Fruit fly (Drosophila melanogaster) whole organism, embryonic: ENCODE measurements around the gene CG11791.
A peak's percentile ranks its signal among the peaks of the same experiment; 100 is the strongest.

ENCODE experiments used
- Asciz ChIP-seq: fragments of 200-800 bp; sonication (Bioruptor generic); optimal IDR thresholded peaks from 2 replicates; lab custom pipeline; 2017; ENCODE audit warnings: missing biosample characterization, mild to moderate bottlenecking, missing genetic modification characterization, missing genetic modification reagents
- Awh ChIP-seq: fragments of 200-800 bp; sonication (Bioruptor generic); IDR thresholded peaks from 2 replicates; pipeline ENCODE4, ENCODE4 v1.3.6; 2022; ENCODE audit warnings: missing biosample characterization, missing genetic modification characterization
- CG11504 ChIP-seq: fragments of 200-800 bp; sonication (Bioruptor generic); optimal IDR thresholded peaks from 3 replicates; lab custom pipeline; 2019; ENCODE audit warnings: missing biosample characterization, mild to moderate bottlenecking, missing genetic modification characterization, moderate library complexity
- CG17186 ChIP-seq: fragments of 200-800 bp; sonication (Bioruptor generic); optimal IDR thresholded peaks from 3 replicates; lab custom pipeline; 2017; ENCODE audit warnings: missing biosample characterization, missing genetic modification reagents, missing genetic modification characterization
- CG2116 ChIP-seq: fragments of 200-800 bp; sonication (Bioruptor generic); optimal IDR thresholded peaks from 3 replicates; lab custom pipeline; 2018; ENCODE audit warnings: missing biosample characterization, mild to moderate bottlenecking, missing genetic modification characterization
- CG2678 ChIP-seq: fragments of 200-800 bp; sonication (Bioruptor generic); optimal IDR thresholded peaks from 3 replicates; lab custom pipeline; 2019; ENCODE audit warnings: missing biosample characterization, mild to moderate bottlenecking, missing genetic modification characterization, moderate library complexity
- CG2875 ChIP-seq: fragments of 200-800 bp; sonication (Bioruptor generic); optimal IDR thresholded peaks from 2 replicates; lab custom pipeline; 2017; ENCODE audit warnings: missing biosample characterization, mild to moderate bottlenecking, missing genetic modification characterization, missing genetic modification reagents
- CG4617 ChIP-seq: fragments of 200-800 bp; sonication (Bioruptor generic); optimal IDR thresholded peaks from 3 replicates; lab custom pipeline; 2016; ENCODE audit warnings: missing biosample characterization, missing genetic modification characterization, borderline replicate concordance
- CG5245 ChIP-seq: fragments of 200-800 bp; sonication (Bioruptor generic); optimal IDR thresholded peaks from 3 replicates; lab custom pipeline; 2016; ENCODE audit warnings: missing biosample characterization, missing genetic modification characterization
- CG6689 ChIP-seq: fragments of 200-800 bp; sonication (Bioruptor generic); IDR thresholded peaks from 2 replicates; pipeline ENCODE4 v1.3.6; 2022; ENCODE audit warnings: missing biosample characterization, missing genetic modification characterization
- CG7556 ChIP-seq: fragments of 200-800 bp; sonication (Bioruptor generic); optimal IDR thresholded peaks from 2 replicates; lab custom pipeline; 2017; ENCODE audit warnings: missing biosample characterization, mild to moderate bottlenecking, missing genetic modification characterization
- CG8089 ChIP-seq: fragments of 200-800 bp; sonication (Bioruptor generic); optimal IDR thresholded peaks from 3 replicates; lab custom pipeline; 2016; ENCODE audit warnings: missing biosample characterization, missing genetic modification characterization
- CG8388 ChIP-seq: fragments of 200-800 bp; sonication (Bioruptor generic); optimal IDR thresholded peaks from 2 replicates; lab custom pipeline; 2019; ENCODE audit warnings: missing biosample characterization, mild to moderate bottlenecking, missing genetic modification characterization, moderate library complexity
- CG8944 ChIP-seq: fragments of 200-800 bp; sonication (Bioruptor generic); optimal IDR thresholded peaks from 3 replicates; lab custom pipeline; 2016; ENCODE audit warnings: missing biosample characterization, missing genetic modification characterization
- Camta ChIP-seq: fragments of 200-800 bp; sonication (Bioruptor generic); optimal IDR thresholded peaks from 2 replicates; lab custom pipeline; 2016; ENCODE audit warnings: missing biosample characterization, missing genetic modification characterization
- Doc2 ChIP-seq: fragments of 200-800 bp; sonication (Bioruptor generic); IDR thresholded peaks from 2 replicates; pipeline ENCODE4 v1.3.6; 2022; ENCODE audit warnings: missing biosample characterization, missing genetic modification characterization
- Doc3 ChIP-seq: fragments of 200-800 bp; sonication (Bioruptor generic); IDR thresholded peaks from 3 replicates; pipeline ENCODE4 v1.3.6; 2022; ENCODE audit warnings: missing biosample characterization, missing genetic modification characterization; ENCODE audit not compliant: partially characterized antibody
- ERR ChIP-seq: fragments of 200-800 bp; sonication (Bioruptor generic); optimal IDR thresholded peaks from 2 replicates; lab custom pipeline; 2016; ENCODE audit warnings: missing biosample characterization, missing genetic modification characterization
- Fer2 ChIP-seq: fragments of 200-800 bp; sonication (Bioruptor generic); optimal IDR thresholded peaks from 2 replicates; lab custom pipeline; 2018; ENCODE audit warnings: missing biosample characterization, mild to moderate bottlenecking, missing genetic modification characterization, moderate library complexity
- H15 ChIP-seq: fragments of 200-800 bp; sonication (Bioruptor generic); IDR thresholded peaks from 3 replicates; pipeline ENCODE4 v1.3.6; 2022; ENCODE audit warnings: missing biosample characterization, missing genetic modification characterization
- HHEX ChIP-seq: fragments of 200-800 bp; sonication (Bioruptor generic); optimal IDR thresholded peaks from 3 replicates; lab custom pipeline; 2017; ENCODE audit warnings: missing biosample characterization, mild to moderate bottlenecking, missing genetic modification characterization, missing genetic modification reagents
- HLH3B ChIP-seq: fragments of 200-800 bp; sonication (Bioruptor generic); IDR thresholded peaks from 2 replicates; pipeline ENCODE4 v1.3.6; 2022; ENCODE audit warnings: missing biosample characterization, missing genetic modification characterization
- Hey ChIP-seq: fragments of 200-800 bp; sonication (Bioruptor generic); optimal IDR thresholded peaks from 3 replicates; lab custom pipeline; 2018; ENCODE audit warnings: missing biosample characterization, mild to moderate bottlenecking, missing genetic modification characterization
- Med ChIP-seq: fragments of 200-800 bp; sonication (Bioruptor generic); peaks from one replicate; lab custom pipeline; 2016; ENCODE audit warnings: missing biosample characterization, missing genetic modification characterization, mild to moderate bottlenecking, inconsistent platforms, moderate library complexity
- Myb ChIP-seq: fragments of 200-800 bp; sonication (Bioruptor generic); optimal IDR thresholded peaks from 2 replicates; lab custom pipeline; 2016; ENCODE audit warnings: missing biosample characterization, missing genetic modification characterization
- Nf-YB ChIP-seq: fragments of 200-800 bp; sonication (Bioruptor generic); optimal IDR thresholded peaks from 3 replicates; lab custom pipeline; 2019; ENCODE audit warnings: missing biosample characterization, mild to moderate bottlenecking, missing genetic modification characterization, moderate library complexity
- Oli ChIP-seq: fragments of 200-800 bp; sonication (Bioruptor generic); optimal IDR thresholded peaks from 2 replicates; lab custom pipeline; 2018; ENCODE audit warnings: missing biosample characterization, mild to moderate bottlenecking, missing genetic modification characterization, moderate library complexity
- Pdp1 ChIP-seq, 2 experiments: fragments of 200-800 bp; sonication (Bioruptor generic); optimal IDR thresholded peaks; 3 replicates each; lab custom pipeline; 2016; ENCODE audit warnings: missing biosample characterization in 2 of 2, missing genetic modification characterization in 2 of 2, mild to moderate bottlenecking in 1 of 2, moderate library complexity in 1 of 2
- Spps ChIP-seq: fragments of 200-800 bp; sonication (Bioruptor generic); optimal IDR thresholded peaks from 2 replicates; lab custom pipeline; 2018; ENCODE audit warnings: missing biosample characterization, mild to moderate bottlenecking, missing genetic modification characterization
- Ssrp ChIP-seq: fragments of 200-800 bp; sonication (Bioruptor generic); optimal IDR thresholded peaks from 2 replicates; lab custom pipeline; 2018; ENCODE audit warnings: missing biosample characterization, mild to moderate bottlenecking, missing genetic modification characterization, moderate library complexity
- Taf1 ChIP-seq: fragments of 200-800 bp; sonication (Bioruptor generic); IDR thresholded peaks from 2 replicates; pipeline ENCODE4 v1.3.6; 2022; ENCODE audit warnings: missing biosample characterization, missing genetic modification characterization
- Tbp ChIP-seq: fragments of >200 bp; optimal IDR thresholded peaks from 2 replicates; lab custom pipeline; 2018; ENCODE audit warnings: missing biosample characterization, missing genetic modification characterization
- corto ChIP-seq: fragments of 200-800 bp; sonication (Bioruptor generic); optimal IDR thresholded peaks from 2 replicates; lab custom pipeline; 2016; ENCODE audit warnings: missing biosample characterization, mild to moderate bottlenecking, missing genetic modification characterization, moderate library complexity
- dan ChIP-seq: fragments of 200-800 bp; sonication (Bioruptor generic); IDR thresholded peaks from 2 replicates; pipeline ENCODE4 v1.3.6; 2022; ENCODE audit warnings: missing biosample characterization, missing genetic modification characterization
- dimm ChIP-seq: fragments of 200-800 bp; sonication (Bioruptor generic); IDR thresholded peaks from 2 replicates; pipeline ENCODE4 v1.3.6; 2022; ENCODE audit warnings: missing biosample characterization, missing genetic modification characterization
- disco-r ChIP-seq: fragments of 200-800 bp; sonication (Bioruptor generic); optimal IDR thresholded peaks from 2 replicates; lab custom pipeline; 2016; ENCODE audit warnings: missing biosample characterization, missing genetic modification characterization
- emc ChIP-seq: fragments of 200-800 bp; sonication (Bioruptor generic); optimal IDR thresholded peaks from 2 replicates; lab custom pipeline; 2016; ENCODE audit warnings: missing biosample characterization, missing genetic modification characterization
- fd102C ChIP-seq: fragments of 200-800 bp; sonication (Bioruptor generic); optimal IDR thresholded peaks from 2 replicates; lab custom pipeline; 2018; ENCODE audit warnings: missing biosample characterization, mild to moderate bottlenecking, missing genetic modification characterization, moderate library complexity
- gcm ChIP-seq: fragments of 200-800 bp; sonication (Bioruptor generic); optimal IDR thresholded peaks from 2 replicates; lab custom pipeline; 2019; ENCODE audit warnings: missing biosample characterization, mild to moderate bottlenecking, missing genetic modification characterization, moderate library complexity
- grau ChIP-seq: fragments of 200-800 bp; optimal IDR thresholded peaks from 3 replicates; lab custom pipeline; 2019; ENCODE audit warnings: missing biosample characterization, mild to moderate bottlenecking, missing genetic modification characterization, moderate library complexity
- gt ChIP-seq: fragments of 200-800 bp; sonication (Bioruptor generic); IDR thresholded peaks from 2 replicates; pipeline ENCODE4 v1.3.6; 2022; ENCODE audit warnings: missing biosample characterization, missing genetic modification characterization
- her ChIP-seq: fragments of 200-800 bp; sonication (Bioruptor generic); optimal IDR thresholded peaks from 2 replicates; lab custom pipeline; 2016; ENCODE audit warnings: missing biosample characterization, missing genetic modification characterization
- knrl ChIP-seq: fragments of 200-800 bp; sonication (Bioruptor generic); IDR thresholded peaks from 3 replicates; pipeline ENCODE4 v1.3.6; 2022; ENCODE audit warnings: missing biosample characterization, missing genetic modification characterization; ENCODE audit not compliant: partially characterized antibody
- org-1 ChIP-seq: fragments of 200-800 bp; sonication (Bioruptor generic); optimal IDR thresholded peaks from 2 replicates; lab custom pipeline; 2017; ENCODE audit warnings: missing biosample characterization, missing genetic modification characterization
- rib ChIP-seq: fragments of 200-800 bp; sonication (Bioruptor generic); IDR thresholded peaks from 2 replicates; pipeline ENCODE4 v1.3.6; 2022; ENCODE audit warnings: missing biosample characterization, missing genetic modification characterization
- sens ChIP-seq: fragments of 200-800 bp; sonication (Bioruptor generic); peaks from one replicate; lab custom pipeline; 2016; ENCODE audit warnings: missing biosample characterization, missing genetic modification characterization
- sens-2 ChIP-seq: fragments of 200-800 bp; sonication (Bioruptor generic); IDR thresholded peaks from 2 replicates; pipeline ENCODE4 v1.3.6; 2022; ENCODE audit warnings: missing biosample characterization, missing genetic modification characterization
- slp2 ChIP-seq: fragments of 200-800 bp; sonication (Bioruptor generic); optimal IDR thresholded peaks from 2 replicates; lab custom pipeline; 2016; ENCODE audit warnings: missing biosample characterization, missing genetic modification characterization
- tgo ChIP-seq: fragments of 200-800 bp; sonication (Bioruptor generic); IDR thresholded peaks from 3 replicates; pipeline ENCODE4 v1.3.6; 2022; ENCODE audit warnings: missing biosample characterization, missing genetic modification characterization
- toy ChIP-seq: fragments of 200-800 bp; sonication (Bioruptor generic); IDR thresholded peaks from 2 replicates; pipeline ENCODE4 v1.3.6; 2022; ENCODE audit warnings: missing biosample characterization, missing genetic modification characterization
- twi ChIP-seq: fragments of 200-800 bp; optimal IDR thresholded peaks from 2 replicates; lab custom pipeline; 2019; ENCODE audit warnings: missing biosample characterization, mild to moderate bottlenecking, missing genetic modification characterization, moderate library complexity
- zen2 ChIP-seq: fragments of 200-800 bp; sonication (Bioruptor generic); IDR thresholded peaks from 3 replicates; pipeline ENCODE4 v1.3.6; 2022; ENCODE audit warnings: missing biosample characterization, missing genetic modification characterization; ENCODE audit not compliant: partially characterized antibody

Gene CG11791

dm6 chr3R:25074558-25074964, 25.1 kb downstream of the CG11791 start, which contains the start of the genes shams and CG11920 (continued):
- TF ChIP-seq Asciz (GFP tag; lab: Kevin White, UChicago) (no peak), twi (tag; lab: Kevin White, UChicago) (peak; percentile 45), Camta (GFP tag; lab: Kevin White, UChicago) (no peak), sens (GFP tag; lab: Kevin White, UChicago) (peak; percentile 80), Spps (tag; lab: Kevin White, UChicago) (peak; percentile 3), CG2678 (tag; lab: Kevin White, UChicago) (no peak), CG8089 (GFP tag; lab: Kevin White, UChicago) (no peak), tgo (no peak), CG8388 (no peak), CG5245 (GFP tag; lab: Kevin White, UChicago) (no peak), H15 (GFP tag; lab: Robert Waterston, UW) (no peak), Doc3 (GFP tag; lab: Robert Waterston, UW) (0 out of 3 replicates have a peak, but pooled peaks have one; percentile 36), org-1 (no peak), Hey (no peak), CG6689 (no peak), dan (GFP tag; lab: Robert Waterston, UW) (no peak), her (GFP tag; lab: Kevin White, UChicago) (no peak), ERR (GFP tag; lab: Kevin White, UChicago) (no peak), gt (GFP tag; lab: Robert Waterston, UW) (no peak), HHEX (GFP tag; lab: Kevin White, UChicago) (no peak), CG11504 (tag; lab: Kevin White, UChicago) (no peak), sens-2 (GFP tag; lab: Robert Waterston, UW) (no peak), zen2 (GFP tag; lab: Robert Waterston, UW) (no peak; the same call in 2 of the 3 replicates), rib (GFP tag; lab: Robert Waterston, UW) (no peak), slp2 (no peak), dimm (no peak), Oli (no peak), emc (GFP tag; lab: Kevin White, UChicago) (no peak), CG2116 (peak; percentile 80), Med (GFP tag; lab: Kevin White, UChicago) (peak; percentile 79), CG4617 (peak; percentile 60), Pdp1 (GFP tag; optimal IDR thresholded peaks at IDR 0.05; lab: Kevin White, UChicago) (no peak), Awh (GFP tag; lab: Robert Waterston, UW) (no peak), gcm (no peak), Doc2 (GFP tag; lab: Robert Waterston, UW) (no peak), Ssrp (tag; lab: Kevin White, UChicago) (no peak), knrl (GFP tag; lab: Robert Waterston, UW) (no peak; the same call in 2 of the 3 replicates), Fer2 (tag; lab: Kevin White, UChicago) (no peak), CG7556 (GFP tag; lab: Kevin White, UChicago) (no peak), Taf1 (GFP tag; lab: Robert Waterston, UW) (no peak), disco-r (GFP tag; lab: Kevin White, UChicago) (no peak), fd102C (GFP tag; lab: Kevin White, UChicago) (no peak), grau (peak; percentile 32), toy (GFP tag; lab: Robert Waterston, UW) (no peak), Tbp (no peak), Nf-YB (peak; percentile 24), CG17186 (GFP tag; lab: Kevin White, UChicago) (peak; percentile 14), CG2875 (GFP tag; lab: Kevin White, UChicago) (no peak), corto (GFP tag; lab: Kevin White, UChicago) (no peak), Myb (GFP tag; lab: Kevin White, UChicago) (no peak), CG8944 (GFP tag; lab: Kevin White, UChicago) (no peak), HLH3B (GFP tag; lab: Robert Waterston, UW) (no peak)
